Fruit fly (Drosophila melanogaster) whole organism, prepupa: ENCODE results near the gene CG42556.
A peak's percentile ranks its signal among the peaks of the same experiment; 100 is the strongest.

ENCODE experiments used
- Blimp-1 ChIP-seq: fragments of 200-800 bp; sonication (Bioruptor generic); optimal IDR thresholded peaks from 3 replicates; lab custom pipeline; 2017; ENCODE audit warnings: missing biosample characterization, missing genetic modification characterization, mild to moderate bottlenecking, moderate library complexity, missing genetic modification reagents
- CG10631 ChIP-seq: fragments of 200-800 bp; sonication (Bioruptor generic); optimal IDR thresholded peaks from 2 replicates; lab custom pipeline; 2016; ENCODE audit warnings: missing biosample characterization, missing genetic modification characterization
- CG11762 ChIP-seq: fragments of 200-800 bp; sonication (Bioruptor generic); optimal IDR thresholded peaks from 3 replicates; lab custom pipeline; 2016; ENCODE audit warnings: missing biosample characterization, missing genetic modification characterization; ENCODE audit not compliant: insufficient read depth
- CG11902 ChIP-seq: fragments of 200-800 bp; sonication (Bioruptor generic); optimal IDR thresholded peaks from 3 replicates; lab custom pipeline; 2016; ENCODE audit warnings: missing biosample characterization, missing genetic modification characterization
- CG1621 ChIP-seq: fragments of 200-800 bp; sonication (Bioruptor generic); optimal IDR thresholded peaks from 3 replicates; lab custom pipeline; 2018; ENCODE audit warnings: missing biosample characterization, mild to moderate bottlenecking, missing genetic modification characterization
- CG31627 ChIP-seq: fragments of 200-800 bp; sonication (Bioruptor generic); optimal IDR thresholded peaks from 3 replicates; lab custom pipeline; 2016; ENCODE audit warnings: missing biosample characterization, missing genetic modification characterization
- CG32006 ChIP-seq: fragments of 200-800 bp; sonication (Bioruptor generic); optimal IDR thresholded peaks from 3 replicates; lab custom pipeline; 2017; ENCODE audit warnings: missing biosample characterization, mild to moderate bottlenecking, missing genetic modification characterization
- CG34406 ChIP-seq: fragments of 200-800 bp; sonication (Bioruptor generic); optimal IDR thresholded peaks from 3 replicates; lab custom pipeline; 2016; ENCODE audit warnings: missing biosample characterization, missing genetic modification characterization
- CG4318 ChIP-seq: fragments of 200-800 bp; sonication (Bioruptor generic); optimal IDR thresholded peaks from 3 replicates; lab custom pipeline; 2017; ENCODE audit warnings: missing biosample characterization, mild to moderate bottlenecking, missing genetic modification characterization
- CG6163 ChIP-seq: fragments of 200-800 bp; sonication (Bioruptor generic); IDR thresholded peaks from 3 replicates; pipeline ENCODE4 v1.3.6; 2022; ENCODE audit warnings: missing biosample characterization, missing genetic modification characterization
- CG6276 ChIP-seq: fragments of 200-800 bp; sonication (Bioruptor generic); optimal IDR thresholded peaks from 2 replicates; lab custom pipeline; 2017; ENCODE audit warnings: missing biosample characterization, mild to moderate bottlenecking, missing genetic modification characterization
- CG6792 ChIP-seq: fragments of 200-800 bp; sonication (Bioruptor generic); optimal IDR thresholded peaks from 3 replicates; lab custom pipeline; 2016; ENCODE audit warnings: missing biosample characterization, missing genetic modification characterization
- CG6854 ChIP-seq: fragments of 200-800 bp; sonication (Bioruptor generic); optimal IDR thresholded peaks from 2 replicates; lab custom pipeline; 2017; ENCODE audit warnings: missing biosample characterization, mild to moderate bottlenecking, missing genetic modification characterization
- CG8319 ChIP-seq: fragments of 200-800 bp; sonication (Bioruptor generic); optimal IDR thresholded peaks from 3 replicates; lab custom pipeline; 2016; ENCODE audit warnings: missing biosample characterization, missing genetic modification characterization
- CG9139 ChIP-seq: fragments of 200-800 bp; sonication (Bioruptor generic); optimal IDR thresholded peaks from 3 replicates; lab custom pipeline; 2017; ENCODE audit warnings: missing biosample characterization, mild to moderate bottlenecking, missing genetic modification characterization
- Eip75B ChIP-seq: fragments of 200-800 bp; sonication (Bioruptor generic); optimal IDR thresholded peaks from 3 replicates; lab custom pipeline; 2016; ENCODE audit warnings: missing biosample characterization, missing genetic modification characterization
- Ets21C ChIP-seq: fragments of 200-800 bp; sonication (Bioruptor generic); optimal IDR thresholded peaks from 3 replicates; lab custom pipeline; 2016; ENCODE audit warnings: missing biosample characterization, missing genetic modification characterization
- Ets96B ChIP-seq: fragments of 200-800 bp; optimal IDR thresholded peaks from 2 replicates; lab custom pipeline; 2019; ENCODE audit warnings: missing biosample characterization, mild to moderate bottlenecking, missing genetic modification characterization, moderate library complexity
- Gug ChIP-seq: fragments of 200-800 bp; sonication (Bioruptor generic); IDR thresholded peaks from 2 replicates; pipeline ENCODE4 v1.3.6; 2022; ENCODE audit warnings: missing biosample characterization, missing genetic modification characterization
- Hr39 ChIP-seq: fragments of 200-800 bp; sonication (Bioruptor generic); optimal IDR thresholded peaks from 2 replicates; lab custom pipeline; 2016; ENCODE audit warnings: missing biosample characterization, missing genetic modification characterization
- Hr4 ChIP-seq: fragments of 200-800 bp; sonication (Bioruptor generic); optimal IDR thresholded peaks from 3 replicates; lab custom pipeline; 2016; ENCODE audit warnings: missing biosample characterization, missing genetic modification characterization
- Lpt ChIP-seq: fragments of 200-800 bp; sonication (Bioruptor generic); optimal IDR thresholded peaks from 3 replicates; lab custom pipeline; 2016; ENCODE audit warnings: missing biosample characterization, missing genetic modification characterization
- OdsH ChIP-seq: fragments of 200-800 bp; sonication (Bioruptor generic); optimal IDR thresholded peaks from 3 replicates; lab custom pipeline; 2016; ENCODE audit warnings: missing biosample characterization, missing genetic modification characterization
- Smox ChIP-seq: fragments of 200-800 bp; sonication (Bioruptor generic); optimal IDR thresholded peaks from 3 replicates; lab custom pipeline; 2016; ENCODE audit warnings: missing biosample characterization, missing genetic modification characterization
- Sox102F ChIP-seq: fragments of 200-800 bp; sonication (Bioruptor generic); optimal IDR thresholded peaks from 2 replicates; lab custom pipeline; 2016; ENCODE audit warnings: missing biosample characterization, mild to moderate bottlenecking, missing genetic modification characterization
- Sox14 ChIP-seq: fragments of 200-800 bp; sonication (Bioruptor generic); optimal IDR thresholded peaks from 3 replicates; lab custom pipeline; 2016; ENCODE audit warnings: missing biosample characterization, missing genetic modification characterization
- Sox15 ChIP-seq: fragments of 200-800 bp; sonication (Bioruptor generic); optimal IDR thresholded peaks from 3 replicates; lab custom pipeline; 2016; ENCODE audit warnings: missing biosample characterization, missing genetic modification characterization
- achi ChIP-seq: fragments of 200-800 bp; sonication (Bioruptor generic); optimal IDR thresholded peaks from 3 replicates; lab custom pipeline; 2016; ENCODE audit warnings: missing biosample characterization, missing genetic modification characterization
- cyc ChIP-seq: fragments of 200-800 bp; sonication (Bioruptor generic); optimal IDR thresholded peaks from 3 replicates; lab custom pipeline; 2016; ENCODE audit warnings: missing biosample characterization, missing genetic modification characterization
- dac ChIP-seq: fragments of 200-800 bp; sonication (Bioruptor generic); optimal IDR thresholded peaks from 2 replicates; lab custom pipeline; 2017; ENCODE audit warnings: missing biosample characterization, mild to moderate bottlenecking, missing genetic modification characterization
- dsx ChIP-seq: fragments of 200-800 bp; optimal IDR thresholded peaks from 3 replicates; lab custom pipeline; 2019; ENCODE audit warnings: missing biosample characterization, mild to moderate bottlenecking, missing genetic modification characterization, moderate library complexity; ENCODE audit not compliant: poor library complexity, severe bottlenecking
- eg ChIP-seq: fragments of 200-800 bp; sonication (Bioruptor generic); IDR thresholded peaks from 3 replicates; pipeline ENCODE4 v1.3.6; 2022; ENCODE audit warnings: missing biosample characterization, missing genetic modification characterization
- esn ChIP-seq: fragments of 200-800 bp; sonication (Bioruptor generic); optimal IDR thresholded peaks from 2 replicates; lab custom pipeline; 2016; ENCODE audit warnings: missing biosample characterization, mild to moderate bottlenecking, missing genetic modification characterization, moderate library complexity
- fd59A ChIP-seq: fragments of 200-800 bp; sonication (Bioruptor generic); optimal IDR thresholded peaks from 2 replicates; lab custom pipeline; 2017; ENCODE audit warnings: missing biosample characterization, mild to moderate bottlenecking, missing genetic modification characterization, missing genetic modification reagents
- lz ChIP-seq: fragments of 200-800 bp; sonication (Bioruptor generic); optimal IDR thresholded peaks from 3 replicates; lab custom pipeline; 2016; ENCODE audit warnings: missing biosample characterization, missing genetic modification characterization
- pdm3 ChIP-seq: fragments of 200-800 bp; sonication (Bioruptor generic); optimal IDR thresholded peaks from 3 replicates; lab custom pipeline; 2016; ENCODE audit warnings: missing biosample characterization, missing genetic modification characterization
- salr ChIP-seq, 2 experiments: fragments of 200-800 bp; sonication (Bioruptor generic); optimal IDR thresholded peaks; 3 replicates each; lab custom pipeline; 2016 to 2018; ENCODE audit warnings: missing biosample characterization in 2 of 2, missing genetic modification characterization in 2 of 2, mild to moderate bottlenecking in 1 of 2
- spab ChIP-seq: fragments of 200-800 bp; sonication (Bioruptor generic); optimal IDR thresholded peaks from 2 replicates; lab custom pipeline; 2017; ENCODE audit warnings: missing biosample characterization, mild to moderate bottlenecking, missing genetic modification characterization, missing genetic modification reagents
- ss ChIP-seq, 2 experiments: fragments of 200-800 bp; sonication (Bioruptor generic); optimal IDR thresholded peaks; 2 replicates in 1 of 2; 3 replicates in 1 of 2; lab custom pipeline; 2017 to 2018; ENCODE audit warnings: mild to moderate bottlenecking in 2 of 2, missing biosample characterization in 2 of 2, missing genetic modification characterization in 2 of 2, moderate library complexity in 1 of 2
- topi ChIP-seq: fragments of 200-800 bp; sonication (Bioruptor generic); optimal IDR thresholded peaks from 3 replicates; lab custom pipeline; 2016; ENCODE audit warnings: missing biosample characterization, missing genetic modification characterization
- vri ChIP-seq: fragments of 200-800 bp; sonication (Bioruptor generic); optimal IDR thresholded peaks from 3 replicates; lab custom pipeline; 2016; ENCODE audit warnings: missing biosample characterization, mild to moderate bottlenecking, missing genetic modification characterization

CG42556 gene

DNA sequence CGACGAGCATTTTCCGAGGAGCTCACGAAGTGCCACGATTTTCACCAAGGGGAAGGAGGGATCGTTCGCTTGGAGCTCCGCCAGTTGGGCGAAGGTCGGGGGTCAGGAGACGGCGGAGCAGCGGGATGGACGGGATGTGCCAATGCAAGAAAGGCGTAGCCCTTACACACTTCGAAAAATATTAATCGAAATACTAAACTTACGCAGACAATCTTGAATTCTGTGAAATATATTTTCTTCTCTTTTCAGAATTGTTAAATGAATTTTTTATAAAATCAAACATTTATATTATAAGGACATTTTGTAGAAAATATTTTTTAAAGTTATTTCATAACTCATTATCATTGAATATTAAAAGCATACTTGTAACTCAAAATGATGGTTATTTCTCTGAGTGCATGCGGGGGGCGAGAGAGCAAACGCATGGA is 20.8 kb upstream of the CG42556 start (continued):
- peak; percentile 28 for TF ChIP-seq CG6276 (GFP tag; lab: Kevin White, UChicago)
- no peak for TF ChIP-seq CG6163
- no peak for TF ChIP-seq CG8319 (GFP tag; lab: Kevin White, UChicago)
- no peak for TF ChIP-seq CG11902 (GFP tag; lab: Kevin White, UChicago)
- no peak for TF ChIP-seq Blimp-1 (GFP tag; lab: Kevin White, UChicago)
- TF ChIP-seq OdsH (GFP tag; lab: Kevin White, UChicago) = peak; percentile 34
- no peak for TF ChIP-seq topi (GFP tag; lab: Kevin White, UChicago)

DNA sequence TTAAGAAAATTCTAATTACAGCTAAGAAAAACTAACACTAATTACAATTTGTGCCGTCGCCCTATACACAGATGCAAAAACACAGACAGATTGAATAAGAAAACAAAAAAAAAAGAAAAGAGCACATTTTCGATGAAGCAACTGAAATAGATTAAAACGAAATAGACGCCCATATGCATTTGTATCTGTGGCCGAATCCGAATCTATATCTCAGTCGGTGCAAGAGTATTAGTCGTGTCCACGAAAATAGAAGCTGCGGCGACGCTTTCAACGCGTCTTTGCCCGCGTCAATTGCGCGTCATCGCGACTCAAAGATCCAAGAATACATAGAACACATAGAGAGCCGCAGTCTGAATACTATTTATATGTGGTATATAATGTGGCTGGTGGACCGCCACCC is 14.8 kb upstream of the CG42556 start:
- no peak for TF ChIP-seq Sox14
- TF ChIP-seq CG6163 = no peak
- TF ChIP-seq Hr4 = no peak
- TF ChIP-seq Sox102F (GFP tag; lab: Kevin White, UChicago) = no peak
- TF ChIP-seq Hr39 = no peak
- TF ChIP-seq CG6854 = no peak
- no peak for TF ChIP-seq Smox (GFP tag; lab: Kevin White, UChicago)
- TF ChIP-seq CG6276 (GFP tag; lab: Kevin White, UChicago) = peak; percentile 42
- TF ChIP-seq Eip75B (GFP tag; lab: Kevin White, UChicago) = no peak
- TF ChIP-seq lz (GFP tag; lab: Kevin White, UChicago) = no peak
- no peak for TF ChIP-seq vri (GFP tag; lab: Kevin White, UChicago)
- no peak for TF ChIP-seq achi
- TF ChIP-seq CG31627 (GFP tag; lab: Kevin White, UChicago) = no peak
- no peak for TF ChIP-seq fd59A
- no peak for TF ChIP-seq Ets96B (tag; lab: Kevin White, UChicago)
- peak; percentile 49; the same call in 1 of the 3 replicates for TF ChIP-seq eg (GFP tag; lab: Robert Waterston, UW)
- TF ChIP-seq pdm3 (GFP tag; lab: Kevin White, UChicago) = no peak
- TF ChIP-seq CG11762 (GFP tag; lab: Kevin White, UChicago) = no peak
- TF ChIP-seq CG32006 (GFP tag; lab: Kevin White, UChicago) = no peak
- peak; percentile 14 for TF ChIP-seq Lpt (GFP tag; lab: Kevin White, UChicago)
- TF ChIP-seq, all 60 proteins: peak for 3

DNA sequence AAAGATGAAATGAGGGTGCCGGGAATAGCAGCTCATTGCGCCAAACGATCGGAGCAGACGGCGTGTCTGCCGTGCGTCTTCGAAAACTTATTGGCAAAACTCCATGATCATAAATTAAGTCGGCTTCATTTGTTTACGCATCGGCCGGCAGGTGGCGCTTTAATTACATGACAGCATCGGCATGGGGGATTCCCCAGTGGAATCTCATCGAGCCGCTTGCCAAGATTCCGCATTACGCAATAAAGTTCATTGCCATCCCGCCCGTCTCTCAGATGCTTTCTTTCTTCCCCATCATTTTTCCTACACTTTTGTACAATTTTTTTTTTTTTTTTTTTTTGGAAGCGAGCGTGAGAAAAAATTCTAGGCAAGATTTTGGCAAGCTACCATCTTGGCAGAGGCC is 13.2 kb upstream of the CG42556 start:
- TF ChIP-seq CG10631 (GFP tag; lab: Kevin White, UChicago) = no peak
- no peak for TF ChIP-seq Hr39
- TF ChIP-seq CG6163 = no peak
- TF ChIP-seq dac = no peak
- TF ChIP-seq cyc (GFP tag; lab: Kevin White, UChicago) = no peak
- no peak for TF ChIP-seq Sox15 (GFP tag; lab: Kevin White, UChicago)
- TF ChIP-seq ss (GFP tag; optimal IDR thresholded peaks at IDR 0.05; lab: Kevin White, UChicago) = no peak
- TF ChIP-seq salr (GFP tag; optimal IDR thresholded peaks at IDR 0.05; lab: Kevin White, UChicago) = peak in 1 of 2 experiments; percentile 6
- no peak for TF ChIP-seq Ets96B (tag; lab: Kevin White, UChicago)
- TF ChIP-seq Sox14 = no peak
- TF ChIP-seq CG1621 (tag; lab: Kevin White, UChicago) = no peak
- TF ChIP-seq CG9139 (GFP tag; lab: Kevin White, UChicago) = no peak
- peak; percentile 5 for TF ChIP-seq vri (GFP tag; lab: Kevin White, UChicago)
- no peak for TF ChIP-seq Gug (GFP tag; lab: Robert Waterston, UW)

- TF ChIP-seq Eip75B (GFP tag; lab: Kevin White, UChicago) = no peak
- no peak for TF ChIP-seq vri (GFP tag; lab: Kevin White, UChicago)
- no peak for TF ChIP-seq achi
- no peak for TF ChIP-seq fd59A
- TF ChIP-seq CG4318 (GFP tag; lab: Kevin White, UChicago) = no peak
- TF ChIP-seq CG6792 = no peak
- no peak for TF ChIP-seq CG32006 (GFP tag; lab: Kevin White, UChicago)
- no peak for TF ChIP-seq CG34406 (GFP tag; lab: Kevin White, UChicago)
- TF ChIP-seq eg (GFP tag; lab: Robert Waterston, UW) = no peak
- no peak for TF ChIP-seq spab (GFP tag; lab: Kevin White, UChicago)
- TF ChIP-seq Smox (GFP tag; lab: Kevin White, UChicago) = no peak
- no peak for TF ChIP-seq CG8319 (GFP tag; lab: Kevin White, UChicago)
- TF ChIP-seq topi (GFP tag; lab: Kevin White, UChicago) = no peak
- TF ChIP-seq Ets21C (GFP tag; lab: Kevin White, UChicago) = no peak
- TF ChIP-seq Hr4 = no peak
- TF ChIP-seq CG1621 (tag; lab: Kevin White, UChicago) = no peak
- no peak for TF ChIP-seq dsx (GFP tag; lab: Kevin White, UChicago)
- TF ChIP-seq ss (GFP tag; optimal IDR thresholded peaks at IDR 0.05; lab: Kevin White, UChicago) = no peak
- TF ChIP-seq CG11762 (GFP tag; lab: Kevin White, UChicago) = no peak
- no peak for TF ChIP-seq esn (GFP tag; lab: Kevin White, UChicago)
Observed at dm6 chr2L:16877678-16878077, 12.0 kb upstream of the CG42556 start.
